Fruit fly (Drosophila melanogaster) whole organism, wandering third instar larva: ENCODE measurements around the gene Arl4.

Source experiments
- Abd-B ChIP-seq: fragments of >200 bp; optimal IDR thresholded peaks from 2 replicates; lab custom pipeline; 2017; ENCODE audit warnings: missing biosample characterization, missing genetic modification characterization
- CG32264 ChIP-seq: fragments of 200-800 bp; sonication (Bioruptor generic); optimal IDR thresholded peaks from 2 replicates; lab custom pipeline; 2016; ENCODE audit warnings: missing biosample characterization, missing genetic modification characterization
- CG9705 ChIP-seq: fragments of 200-800 bp; sonication (Bioruptor generic); optimal IDR thresholded peaks from 2 replicates; lab custom pipeline; 2018; ENCODE audit warnings: missing biosample characterization, mild to moderate bottlenecking, missing genetic modification characterization
- CrebA ChIP-seq: fragments of 200-800 bp; sonication (Bioruptor generic); optimal IDR thresholded peaks from 2 replicates; lab custom pipeline; 2016; ENCODE audit warnings: missing biosample characterization, mild to moderate bottlenecking, missing genetic modification characterization, borderline replicate concordance
- Dfd ChIP-seq: fragments of >200 bp; optimal IDR thresholded peaks from 2 replicates; lab custom pipeline; 2017; ENCODE audit warnings: missing biosample characterization, missing genetic modification characterization
- Dif ChIP-seq: fragments of 200-275, 200-300 bp; sonication (Bioruptor generic); optimal IDR thresholded peaks from 2 replicates; lab custom pipeline; 2018; ENCODE audit warnings: missing biosample characterization, missing genetic modification characterization; ENCODE audit not compliant: partially characterized antibody
- GATAd ChIP-seq: sonication (Bioruptor generic); optimal IDR thresholded peaks from 2 replicates; lab custom pipeline; 2016; ENCODE audit warnings: missing biosample characterization, missing genetic modification characterization
- HLH106 ChIP-seq: fragments of 200-800 bp; optimal IDR thresholded peaks from 3 replicates; lab custom pipeline; 2019; ENCODE audit warnings: missing biosample characterization, mild to moderate bottlenecking, missing genetic modification characterization, moderate library complexity
- Hnf4 ChIP-seq: fragments of 200-800 bp; sonication (Bioruptor generic); optimal IDR thresholded peaks from 2 replicates; lab custom pipeline; 2016; ENCODE audit warnings: missing biosample characterization, mild to moderate bottlenecking, missing genetic modification characterization
- Hr83 ChIP-seq: fragments of 200-300 bp; sonication (Bioruptor generic); optimal IDR thresholded peaks from 2 replicates; lab custom pipeline; 2016; ENCODE audit warnings: missing biosample characterization, mild to moderate bottlenecking, missing genetic modification characterization, moderate library complexity; ENCODE audit not compliant: poor library complexity, severe bottlenecking
- Myc ChIP-seq: fragments of >200 bp; optimal IDR thresholded peaks from 2 replicates; lab custom pipeline; 2017
- N ChIP-seq: fragments of >200 bp; optimal IDR thresholded peaks from 2 replicates; lab custom pipeline; 2018; ENCODE audit warnings: missing biosample characterization, missing external identifiers, missing genetic modification characterization
- OdsH ChIP-seq: fragments of 200-800 bp; sonication (Bioruptor generic); optimal IDR thresholded peaks from 2 replicates; lab custom pipeline; 2016; ENCODE audit warnings: missing biosample characterization, mild to moderate bottlenecking, missing genetic modification characterization
- Rel ChIP-seq, 2 experiments: fragments of 200-800 bp; sonication (Bioruptor generic) in 1 of 2; optimal IDR thresholded peaks; 2 replicates in 1 of 2; 3 replicates in 1 of 2; lab custom pipeline; 2016 to 2019; ENCODE audit warnings: mild to moderate bottlenecking in 2 of 2, missing biosample characterization in 2 of 2, missing genetic modification characterization in 2 of 2, moderate library complexity in 1 of 2
- Sp1 ChIP-seq: fragments of 200-800 bp; sonication (Bioruptor generic); optimal IDR thresholded peaks from 3 replicates; lab custom pipeline; 2019; ENCODE audit warnings: missing biosample characterization, mild to moderate bottlenecking, missing genetic modification characterization, moderate library complexity
- Vsx2 ChIP-seq: fragments of 200-300, 225-300 bp; sonication (Bioruptor generic); optimal IDR thresholded peaks from 2 replicates; lab custom pipeline; 2018; ENCODE audit warnings: missing biosample characterization, missing genetic modification characterization; ENCODE audit not compliant: partially characterized antibody
- br ChIP-seq: fragments of 200-800 bp; sonication (Bioruptor generic); optimal IDR thresholded peaks from 2 replicates; lab custom pipeline; 2016; ENCODE audit warnings: missing biosample characterization, missing genetic modification characterization
- brk ChIP-seq: fragments of 200-800 bp; sonication (Bioruptor generic); optimal IDR thresholded peaks from 2 replicates; lab custom pipeline; 2016; ENCODE audit warnings: missing biosample characterization, mild to moderate bottlenecking, missing genetic modification characterization
- dmrt93B ChIP-seq: fragments of 200-800 bp; sonication (Bioruptor generic); optimal IDR thresholded peaks from 2 replicates; lab custom pipeline; 2018; ENCODE audit warnings: missing biosample characterization, mild to moderate bottlenecking, missing genetic modification characterization
- dsf ChIP-seq: sonication (Bioruptor generic); optimal IDR thresholded peaks from 2 replicates; lab custom pipeline; 2016; ENCODE audit warnings: missing biosample characterization, missing genetic modification characterization, borderline replicate concordance
- ey ChIP-seq: fragments of 200-800 bp; sonication (Bioruptor generic); optimal IDR thresholded peaks from 2 replicates; lab custom pipeline; 2016; ENCODE audit warnings: missing biosample characterization, missing genetic modification characterization
- fru ChIP-seq: fragments of 200-800 bp; sonication (Bioruptor generic); optimal IDR thresholded peaks from 3 replicates; lab custom pipeline; 2016; ENCODE audit warnings: missing biosample characterization, mild to moderate bottlenecking, missing genetic modification characterization
- h ChIP-seq: fragments of 200-800 bp; sonication (Bioruptor generic); optimal IDR thresholded peaks from 3 replicates; lab custom pipeline; 2016; ENCODE audit warnings: missing biosample characterization, mild to moderate bottlenecking, missing genetic modification characterization
- jim ChIP-seq: fragments of 175-275, 200-325 bp; sonication (Bioruptor generic); optimal IDR thresholded peaks from 2 replicates; lab custom pipeline; 2016; ENCODE audit warnings: missing biosample characterization, mild to moderate bottlenecking, missing genetic modification characterization
- pan ChIP-seq: fragments of >200 bp; optimal IDR thresholded peaks from 2 replicates; lab custom pipeline; 2017
- psq ChIP-seq: fragments of 200-800 bp; sonication (Bioruptor generic); optimal IDR thresholded peaks from 3 replicates; lab custom pipeline; 2017; ENCODE audit warnings: missing biosample characterization, mild to moderate bottlenecking, missing genetic modification characterization, moderate library complexity
- rgr ChIP-seq: fragments of 200-800 bp; sonication (Bioruptor generic); optimal IDR thresholded peaks from 3 replicates; lab custom pipeline; 2016; ENCODE audit warnings: missing biosample characterization, mild to moderate bottlenecking, missing genetic modification characterization
- sage ChIP-seq: fragments of 200-800 bp; sonication (Bioruptor generic); optimal IDR thresholded peaks from 2 replicates; lab custom pipeline; 2016; ENCODE audit warnings: missing biosample characterization, mild to moderate bottlenecking, missing genetic modification characterization
- sv ChIP-seq: fragments of 200-800 bp; sonication (Bioruptor generic); optimal IDR thresholded peaks from 3 replicates; lab custom pipeline; 2016; ENCODE audit warnings: missing biosample characterization, missing genetic modification characterization
- tai ChIP-seq: sonication (Bioruptor generic); optimal IDR thresholded peaks from 2 replicates; lab custom pipeline; 2016; ENCODE audit warnings: missing biosample characterization, missing genetic modification characterization
- usp ChIP-seq: fragments of >200 bp; optimal IDR thresholded peaks from 2 replicates; lab custom pipeline; 2017; ENCODE audit warnings: missing biosample characterization, missing genetic modification characterization
- woc ChIP-seq: sonication (Bioruptor generic); optimal IDR thresholded peaks from 2 replicates; lab custom pipeline; 2016; ENCODE audit warnings: missing biosample characterization, mild to moderate bottlenecking, missing genetic modification characterization

Arl4 gene

DNA sequence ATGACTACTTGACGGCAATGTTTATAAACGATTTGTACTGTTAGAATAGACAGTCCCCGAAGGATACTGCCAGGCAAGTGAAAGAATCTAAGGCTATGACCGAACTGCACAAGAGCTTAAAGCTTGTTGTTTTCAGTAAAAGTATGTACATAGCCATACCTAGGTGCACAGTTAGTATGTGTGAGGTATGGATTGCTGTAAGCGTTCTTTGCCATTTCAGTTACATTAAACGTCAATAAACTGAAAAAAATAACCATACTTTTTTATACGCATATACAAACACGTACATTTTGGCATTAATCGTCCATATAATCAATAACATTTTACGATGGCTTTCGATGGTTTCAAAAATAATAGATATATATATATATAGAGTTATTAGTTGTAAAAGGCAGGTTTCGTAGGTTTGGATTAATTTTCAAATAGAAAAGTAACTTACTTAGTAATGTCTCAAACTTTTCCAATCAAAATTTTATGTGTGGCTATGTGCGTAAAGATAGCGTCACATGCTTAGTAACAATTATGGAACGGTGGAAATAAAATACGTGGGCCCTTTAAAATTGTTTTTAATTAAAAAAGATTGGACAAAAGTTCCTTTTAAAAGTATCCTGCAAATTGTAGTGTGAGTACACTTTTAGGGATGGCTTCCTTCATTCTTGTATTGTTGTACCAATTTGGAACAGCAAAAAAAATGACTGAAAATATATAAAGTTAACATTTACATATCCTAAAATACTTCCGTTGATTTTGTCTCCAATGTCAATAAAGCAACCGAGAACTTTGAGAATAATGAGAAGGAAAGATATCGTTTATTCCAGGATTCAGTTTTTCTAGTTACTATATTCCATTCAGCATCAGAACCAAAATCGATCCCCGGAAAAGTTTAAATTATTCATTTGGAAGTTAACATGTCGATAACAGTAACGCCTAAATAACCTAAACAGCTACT lies 14.5 kb upstream of the Arl4 start, which contains the start of gene Abcd1:
Gene Abcd1, minus strand, starts transcription at position 444 of the 949 bp plus-strand sequence.
- peak; percentile 52 for TF ChIP-seq N (GFP tag; lab: Kevin White, UChicago)
- TF ChIP-seq pan (lab: Kevin White, UChicago): no peak
- TF ChIP-seq woc: peak; percentile 69

DNA sequence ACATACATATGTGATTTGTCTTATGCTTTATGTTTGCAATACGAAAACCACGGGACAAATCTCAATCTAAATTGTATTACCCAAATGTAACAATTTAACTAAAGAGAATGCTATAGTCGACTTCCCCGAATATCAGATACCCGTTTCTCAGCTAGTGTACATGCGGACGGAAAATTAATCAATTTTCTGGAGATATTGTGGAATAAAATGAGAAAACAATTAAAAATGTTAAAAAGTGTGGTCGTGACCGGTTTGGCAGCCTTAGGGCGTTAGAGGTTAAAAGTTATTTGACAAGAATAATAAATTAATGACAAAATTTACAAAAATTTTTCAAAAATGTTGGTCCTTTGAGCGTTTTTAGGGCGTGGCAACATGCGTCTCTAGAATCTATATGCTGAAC lies 13.4 kb upstream of the Arl4 start:
- TF ChIP-seq fru: no peak
- TF ChIP-seq psq (GFP tag; lab: Kevin White, UChicago): no peak
- TF ChIP-seq woc: no peak
- TF ChIP-seq sage (GFP tag; lab: Kevin White, UChicago): no peak
- no peak for TF ChIP-seq dmrt93B (GFP tag; lab: Kevin White, UChicago)
- no peak for TF ChIP-seq Dif (GFP tag; lab: Kevin White, UChicago)
- no peak for TF ChIP-seq pan (lab: Kevin White, UChicago)
- TF ChIP-seq Sp1 (GFP tag; lab: Kevin White, UChicago): no peak
- TF ChIP-seq h: no peak
- TF ChIP-seq ey (GFP tag; lab: Kevin White, UChicago): no peak
- TF ChIP-seq Vsx2: no peak
- TF ChIP-seq, all 38 proteins: peak for 0

DNA sequence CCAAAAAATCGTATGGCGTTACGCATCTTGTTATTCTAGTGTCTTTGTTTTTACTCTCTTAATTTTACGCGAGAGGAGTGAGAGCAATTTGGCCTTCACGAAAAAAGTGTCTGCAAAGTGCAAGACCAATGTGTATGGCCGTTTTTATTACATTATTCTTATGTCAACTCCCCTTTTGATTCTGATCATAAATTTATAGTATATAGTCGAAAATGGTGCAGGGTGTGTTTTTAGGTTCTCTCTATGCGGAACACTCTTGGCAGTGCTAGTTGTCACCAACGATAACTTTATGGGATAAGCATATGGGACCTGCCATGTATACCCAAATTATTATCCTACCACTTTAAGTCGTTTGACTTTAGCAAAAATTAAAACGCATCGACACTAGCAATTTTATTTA lies 4.5 kb upstream of the Arl4 start:
- TF ChIP-seq h: no peak
- TF ChIP-seq Sp1 (GFP tag; lab: Kevin White, UChicago): no peak
- TF ChIP-seq CG9705 (GFP tag; lab: Kevin White, UChicago): no peak
- TF ChIP-seq GATAd (GFP tag; lab: Kevin White, UChicago): no peak
- TF ChIP-seq pan (lab: Kevin White, UChicago): no peak
- TF ChIP-seq Dif (GFP tag; lab: Kevin White, UChicago): no peak
- TF ChIP-seq psq (GFP tag; lab: Kevin White, UChicago): no peak
- no peak for TF ChIP-seq dmrt93B (GFP tag; lab: Kevin White, UChicago)
- no peak for TF ChIP-seq N (GFP tag; lab: Kevin White, UChicago)
- no peak for TF ChIP-seq Hnf4 (GFP tag; lab: Kevin White, UChicago)
- no peak for TF ChIP-seq usp (GFP tag; lab: Kevin White, UChicago)
- TF ChIP-seq, all 38 proteins: peak for 0

DNA sequence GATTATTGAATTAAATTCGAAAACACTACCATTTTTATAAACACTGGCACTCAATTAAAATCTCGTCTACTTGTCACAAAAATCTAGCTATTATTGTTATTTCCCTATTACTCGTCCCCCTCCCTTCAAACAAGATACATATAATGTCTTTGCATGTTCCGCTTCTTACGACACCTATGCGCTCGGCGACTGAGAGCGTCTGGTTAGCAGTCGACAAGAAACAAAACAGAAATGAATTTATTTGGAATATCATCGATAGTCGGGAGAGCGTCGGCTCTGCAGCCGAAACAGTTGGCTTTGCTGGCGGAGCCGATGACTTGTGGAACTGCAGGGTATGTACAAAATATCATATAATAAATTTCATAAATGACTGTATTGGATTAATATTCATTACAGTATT lies 2.5 kb upstream of the Arl4 start:
- TF ChIP-seq dmrt93B (GFP tag; lab: Kevin White, UChicago) (no peak), OdsH (no peak), sv (GFP tag; lab: Kevin White, UChicago) (no peak), Abd-B (GFP tag; lab: Kevin White, UChicago) (no peak), usp (GFP tag; lab: Kevin White, UChicago) (no peak), CrebA (GFP tag; lab: Kevin White, UChicago) (no peak), Dfd (GFP tag; lab: Kevin White, UChicago) (no peak), h (no peak), brk (no peak), CG9705 (GFP tag; lab: Kevin White, UChicago) (no peak), sage (GFP tag; lab: Kevin White, UChicago) (no peak)
- TF ChIP-seq, all 38 proteins: peak for 0

DNA sequence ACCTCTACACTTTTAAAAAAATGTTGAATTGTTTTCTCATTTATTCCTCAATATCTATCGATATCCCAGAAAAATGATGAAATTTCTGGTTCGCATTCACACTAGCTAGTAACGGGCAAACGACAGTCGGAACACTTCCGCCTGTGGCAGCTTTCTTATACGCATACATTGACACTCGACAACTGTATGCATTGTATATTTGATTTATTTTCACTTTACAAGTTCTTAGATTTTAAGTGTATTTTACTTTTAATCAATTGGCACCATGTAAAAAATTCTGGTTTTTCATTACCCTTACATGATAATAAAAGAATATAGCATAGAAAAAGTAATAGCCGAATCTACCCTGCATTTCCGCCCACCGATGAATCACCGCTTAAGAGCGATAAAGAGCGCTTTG lies 1.6 kb upstream of the Arl4 start:
- TF ChIP-seq br (GFP tag; lab: Kevin White, UChicago): no peak
- no peak for TF ChIP-seq Hr83
- TF ChIP-seq sage (GFP tag; lab: Kevin White, UChicago): no peak
- no peak for TF ChIP-seq jim (GFP tag; lab: Kevin White, UChicago)

DNA sequence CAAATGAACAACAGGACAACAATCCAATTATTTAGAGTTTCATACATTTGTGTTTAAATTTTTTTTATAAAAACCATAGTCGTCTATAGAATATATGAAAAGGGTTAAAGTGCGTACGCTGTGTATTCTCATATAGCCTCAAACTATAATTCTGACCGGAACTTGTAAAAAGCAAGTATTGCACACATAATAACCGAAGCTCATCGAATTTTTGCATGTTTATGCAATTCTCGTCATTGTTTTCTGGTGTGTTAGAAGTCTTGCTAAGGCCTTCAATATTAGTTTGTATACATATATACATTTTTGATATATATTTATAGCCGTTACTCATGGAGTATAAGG lies 702 bp upstream of the Arl4 start:
- TF ChIP-seq Dfd (GFP tag; lab: Kevin White, UChicago) (no peak), CG32264 (GFP tag; lab: Kevin White, UChicago) (no peak), jim (GFP tag; lab: Kevin White, UChicago) (no peak), dsf (GFP tag; lab: Kevin White, UChicago) (no peak), Rel (GFP tag; optimal IDR thresholded peaks at IDR 0.05; lab: Kevin White, UChicago) (no peak), Rel (tag; optimal IDR thresholded peaks at IDR 0.05; lab: Kevin White, UChicago) (no peak), ey (GFP tag; lab: Kevin White, UChicago) (no peak), CG9705 (GFP tag; lab: Kevin White, UChicago) (no peak), brk (no peak), tai (GFP tag; lab: Kevin White, UChicago) (no peak), rgr (GFP tag; lab: Kevin White, UChicago) (no peak), fru (no peak), pan (lab: Kevin White, UChicago) (no peak), HLH106 (no peak), GATAd (GFP tag; lab: Kevin White, UChicago) (no peak), Myc (lab: Kevin White, UChicago) (no peak)
